Fruit fly (Drosophila melanogaster): Measurements from ENCODE around the gene CG43251.

dm6 chr3L:20734258-20734624 lies 24.4 kb upstream of the CG43251 start:
- no peak for TF ChIP-seq CG6808 (GFP tag; optimal IDR thresholded peaks at IDR 0.05)
- no peak for TF ChIP-seq spab (GFP tag; optimal IDR thresholded peaks at IDR 0.05)
- no peak for TF ChIP-seq CG10669 (GFP tag; optimal IDR thresholded peaks at IDR 0.05)
- no peak for TF ChIP-seq topi (GFP tag; optimal IDR thresholded peaks at IDR 0.05)
- TF ChIP-seq cyc (GFP tag; optimal IDR thresholded peaks at IDR 0.05), result no peak
- no peak for TF ChIP-seq Smox (GFP tag; optimal IDR thresholded peaks at IDR 0.05)
- no peak for TF ChIP-seq dsx (GFP tag; optimal IDR thresholded peaks at IDR 0.05; ENCODE audit: poor library complexity, severe bottlenecking)
- no peak for TF ChIP-seq fd85E (GFP tag; optimal IDR thresholded peaks at IDR 0.05)
- no peak for TF ChIP-seq CG31627 (GFP tag; optimal IDR thresholded peaks at IDR 0.05)
- TF ChIP-seq Hr39 (GFP tag; optimal IDR thresholded peaks at IDR 0.05), result no peak
- no peak for TF ChIP-seq acj6 (GFP tag; optimal IDR thresholded peaks at IDR 0.05)
- TF ChIP-seq lz (GFP tag; optimal IDR thresholded peaks at IDR 0.05), result no peak
- no peak for TF ChIP-seq CG11902 (GFP tag; optimal IDR thresholded peaks at IDR 0.05)
- TF ChIP-seq OdsH (GFP tag; optimal IDR thresholded peaks at IDR 0.05), result no peak

All from whole organism, prepupa.